Worm (Caenorhabditis elegans) whole organism, mixed stage, embryonic: Measurements from ENCODE around the gene F37A8.1.
A peak's percentile ranks its signal among the peaks of the same experiment; 100 is the strongest.

ENCODE experiments used
- M03D4.4 ChIP-seq: sonication (generic microtip); optimal IDR thresholded peaks from 2 replicates; lab custom pipeline; 2017; ENCODE audit warnings: mild to moderate bottlenecking, missing genetic modification characterization, missing compliant biosample characterization
- bed-3 ChIP-seq: fragments of 200-800 bp; sonication (Bioruptor generic); optimal IDR thresholded peaks from 3 replicates; lab custom pipeline; 2018; ENCODE audit warnings: mild to moderate bottlenecking, missing genetic modification characterization, moderate library complexity, missing compliant biosample characterization
- blmp-1 ChIP-seq: fragments of 150-350 bp; optimal IDR thresholded peaks from 2 replicates; lab custom pipeline; 2014; ENCODE audit warnings: missing biosample characterization, missing genetic modification characterization
- ceh-39 ChIP-seq: fragments of 150-350 bp; optimal IDR thresholded peaks from 2 replicates; lab custom pipeline; 2014; ENCODE audit warnings: missing biosample characterization, missing genetic modification characterization
- ceh-43 ChIP-seq: fragments of 200-800 bp; sonication (Bioruptor generic); optimal IDR thresholded peaks from 2 replicates; lab custom pipeline; 2018; ENCODE audit warnings: mild to moderate bottlenecking, missing genetic modification characterization, moderate library complexity, missing compliant biosample characterization
- ceh-83 ChIP-seq: fragments of 200-800 bp; sonication (Bioruptor generic); optimal IDR thresholded peaks from 2 replicates; lab custom pipeline; 2018; ENCODE audit warnings: mild to moderate bottlenecking, missing genetic modification characterization, missing compliant biosample characterization
- ces-1 ChIP-seq: fragments of 150-350 bp; optimal IDR thresholded peaks from 2 replicates; lab custom pipeline; 2014; ENCODE audit warnings: missing biosample characterization, missing genetic modification reagents, missing genetic modification characterization
- cnd-1 ChIP-seq: fragments of 200-800 bp; sonication (Bioruptor generic); optimal IDR thresholded peaks from 2 replicates; lab custom pipeline; 2018; ENCODE audit warnings: mild to moderate bottlenecking, missing genetic modification characterization, missing compliant biosample characterization
- drap-1 ChIP-seq: fragments of 200-800 bp; sonication (Bioruptor generic); optimal IDR thresholded peaks from 3 replicates; lab custom pipeline; 2018; ENCODE audit warnings: mild to moderate bottlenecking, missing genetic modification characterization, missing compliant biosample characterization
- elt-3 ChIP-seq: fragments of 150-350 bp; optimal IDR thresholded peaks from 2 replicates; lab custom pipeline; 2014; ENCODE audit warnings: missing biosample characterization, missing genetic modification characterization
- ham-2 ChIP-seq: fragments of 200-800 bp; sonication (Bioruptor generic); optimal IDR thresholded peaks from 2 replicates; lab custom pipeline; 2018; ENCODE audit warnings: mild to moderate bottlenecking, missing genetic modification characterization, missing compliant biosample characterization
- hlh-1 ChIP-seq: fragments of 150-350 bp; optimal IDR thresholded peaks from 2 replicates; lab custom pipeline; 2014; ENCODE audit warnings: missing biosample characterization, missing genetic modification reagents, missing genetic modification characterization
- lin-13 ChIP-seq: fragments of 150-350 bp; optimal IDR thresholded peaks from 2 replicates; lab custom pipeline; 2014; ENCODE audit warnings: missing biosample characterization, missing genetic modification characterization
- lin-32 ChIP-seq: fragments of 200-800 bp; sonication (Bioruptor generic); optimal IDR thresholded peaks from 2 replicates; lab custom pipeline; 2018; ENCODE audit warnings: mild to moderate bottlenecking, missing genetic modification characterization, missing compliant biosample characterization
- lsy-2 ChIP-seq: fragments of 150-350 bp; optimal IDR thresholded peaks from 2 replicates; lab custom pipeline; 2014; ENCODE audit warnings: missing biosample characterization, missing genetic modification characterization
- mab-5 ChIP-seq: fragments of 150-350 bp; optimal IDR thresholded peaks from 2 replicates; lab custom pipeline; 2014; ENCODE audit warnings: missing biosample characterization, missing genetic modification characterization
- mls-2 ChIP-seq: sonication (generic microtip); optimal IDR thresholded peaks from 2 replicates; lab custom pipeline; 2016; ENCODE audit warnings: mild to moderate bottlenecking, missing genetic modification characterization, moderate library complexity, missing compliant biosample characterization
- nhr-12 ChIP-seq: fragments of 150-350 bp; optimal IDR thresholded peaks from 2 replicates; lab custom pipeline; 2014; ENCODE audit warnings: missing biosample characterization, missing genetic modification characterization
- nhr-237 ChIP-seq: fragments of 150-350 bp; optimal IDR thresholded peaks from 2 replicates; lab custom pipeline; 2014; ENCODE audit warnings: missing biosample characterization, missing genetic modification characterization
- nhr-28 ChIP-seq: fragments of 150-350 bp; optimal IDR thresholded peaks from 2 replicates; lab custom pipeline; 2014; ENCODE audit warnings: missing biosample characterization, missing genetic modification characterization
- nhr-76 ChIP-seq: sonication (generic microtip); optimal IDR thresholded peaks from 2 replicates; lab custom pipeline; 2017; ENCODE audit warnings: missing biosample characterization, missing genetic modification characterization
- pha-4 ChIP-seq: fragments of 150-350 bp; optimal IDR thresholded peaks from 2 replicates; lab custom pipeline; 2018; ENCODE audit warnings: missing biosample characterization, missing genetic modification reagents, missing genetic modification characterization
- sem-2 ChIP-seq: fragments of 200-800 bp; sonication (Bioruptor generic); optimal IDR thresholded peaks from 2 replicates; lab custom pipeline; 2018; ENCODE audit warnings: mild to moderate bottlenecking, missing genetic modification characterization, missing compliant biosample characterization
- snpc-4 ChIP-seq: fragments of 150-350 bp; optimal IDR thresholded peaks from 2 replicates; lab custom pipeline; 2014; ENCODE audit warnings: missing biosample characterization, missing genetic modification characterization
- sptf-1 ChIP-seq: sonication (generic microtip); optimal IDR thresholded peaks from 2 replicates; lab custom pipeline; 2017; ENCODE audit warnings: mild to moderate bottlenecking, missing genetic modification characterization, moderate library complexity, missing compliant biosample characterization
- unc-120 ChIP-seq: sonication (generic microtip); optimal IDR thresholded peaks from 2 replicates; lab custom pipeline; 2017; ENCODE audit warnings: missing genetic modification characterization, missing compliant biosample characterization; ENCODE audit not compliant: poor library complexity, severe bottlenecking
- unc-39 ChIP-seq: fragments of 150-350 bp; optimal IDR thresholded peaks from 2 replicates; lab custom pipeline; 2014; ENCODE audit warnings: missing biosample characterization, missing genetic modification characterization
- unc-62 ChIP-seq: fragments of 150-350 bp; optimal IDR thresholded peaks from 2 replicates; lab custom pipeline; 2014; ENCODE audit warnings: missing biosample characterization, missing genetic modification reagents, missing genetic modification characterization
- zip-8 ChIP-seq: fragments of 150-350 bp; optimal IDR thresholded peaks from 2 replicates; lab custom pipeline; 2014; ENCODE audit warnings: missing biosample characterization, missing genetic modification characterization

Gene F37A8.1

DNA sequence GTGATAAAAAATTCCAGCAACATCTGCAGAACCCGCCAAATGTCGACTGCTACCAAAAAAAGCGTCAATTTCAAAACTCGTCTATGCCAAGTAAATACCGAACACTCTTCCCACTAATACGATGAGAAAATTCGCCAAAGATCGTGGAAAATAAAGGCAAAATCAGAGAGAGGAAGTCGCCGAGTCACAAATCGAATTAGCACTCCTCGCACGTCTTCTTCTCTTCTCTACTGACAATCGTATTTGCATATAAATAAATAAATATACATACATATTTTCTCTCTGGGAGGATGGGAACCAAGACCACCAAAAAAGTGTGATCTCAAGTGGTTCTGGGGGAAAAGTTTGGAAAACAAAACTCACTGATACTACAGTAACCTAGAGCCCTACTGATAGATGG lies 42.2 kb downstream of the F37A8.1 start:
- TF ChIP-seq snpc-4, result no peak
- peak; percentile 97 for TF ChIP-seq ces-1 (GFP tag; lab: Kevin White, UChicago)

DNA sequence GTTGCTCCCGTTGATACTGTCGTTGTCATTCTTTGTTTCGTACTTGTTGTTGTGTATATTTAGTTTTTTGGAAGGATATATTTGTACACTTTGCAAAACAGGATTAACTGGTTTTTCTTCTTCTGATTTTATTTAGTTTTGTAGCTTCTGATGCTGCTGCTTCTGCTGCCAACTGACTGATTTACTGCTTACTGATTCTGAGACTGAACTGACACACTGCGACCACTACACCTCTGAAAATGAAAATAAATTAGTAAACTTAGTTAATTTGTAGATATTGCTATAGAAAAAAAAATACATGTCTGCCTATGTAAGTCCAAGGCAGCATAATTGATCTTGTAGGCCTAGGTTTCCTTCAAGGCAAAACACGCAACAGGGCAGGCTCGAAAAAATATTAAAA lies 44.5 kb downstream of the F37A8.1 start, which contains the start of gene R10E9.4:
TSS of gene R10E9.4 (minus strand) at position 101 of the 400 bp plus-strand sequence.
- no peak for TF ChIP-seq bed-3 (GFP tag; lab: Kevin White, UChicago)
- TF ChIP-seq, all 35 proteins: peak for 0

DNA sequence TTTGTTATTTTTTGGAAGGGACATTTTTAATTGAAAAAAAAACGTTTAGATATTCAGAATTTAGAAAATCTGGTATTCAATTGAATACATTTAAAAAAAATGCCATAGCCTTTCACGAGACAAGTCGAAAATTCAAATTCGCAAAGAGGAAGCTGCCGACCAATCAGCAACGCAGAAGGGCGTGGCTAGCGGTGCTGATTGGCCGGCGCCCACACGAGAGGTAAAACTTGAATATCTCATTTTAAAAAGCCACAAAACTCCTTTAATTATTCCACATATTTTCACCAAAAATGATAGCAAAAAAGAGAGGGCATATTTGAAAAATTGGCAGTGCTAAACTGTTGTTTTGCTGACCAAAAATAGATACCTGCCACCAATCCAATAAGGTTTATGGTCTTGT lies 46.3 kb downstream of the F37A8.1 start:
- TF ChIP-seq ceh-83 (GFP tag; lab: Kevin White, UChicago) (no peak), sptf-1 (tag; lab: Kevin White, UChicago) (no peak), sem-2 (GFP tag; lab: Kevin White, UChicago) (no peak), ceh-43 (GFP tag; lab: Kevin White, UChicago) (no peak), blmp-1 (tag; lab: Kevin White, UChicago) (no peak), lin-13 (no peak), M03D4.4 (tag; lab: Kevin White, UChicago) (no peak), ham-2 (no peak), ceh-39 (tag; lab: Kevin White, UChicago) (no peak), drap-1 (GFP tag; lab: Kevin White, UChicago) (no peak), mab-5 (tag; lab: Kevin White, UChicago) (no peak)
- TF ChIP-seq, all 35 proteins: peak for 0

DNA sequence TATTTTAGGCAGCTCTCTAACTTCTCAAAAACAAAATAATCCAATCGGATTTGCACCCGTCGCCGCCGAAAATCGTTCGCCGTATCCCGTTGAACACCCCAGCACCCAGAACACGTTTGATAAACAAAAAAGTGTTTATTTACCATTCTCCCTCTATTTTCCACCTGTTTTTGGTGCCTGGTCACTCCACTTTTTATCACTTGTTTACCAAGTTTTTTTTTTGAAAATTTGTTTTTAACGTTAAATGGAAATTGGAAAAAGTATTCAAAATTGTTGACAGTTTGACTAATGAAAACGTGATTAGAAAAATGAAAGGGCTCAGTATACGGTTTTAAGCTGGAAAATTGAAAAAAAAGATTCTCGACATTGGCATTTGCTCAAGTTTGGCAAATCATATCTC lies 46.8 kb downstream of the F37A8.1 start:
- no peak for TF ChIP-seq mls-2 (tag; lab: Kevin White, UChicago)
- no peak for TF ChIP-seq sem-2 (GFP tag; lab: Kevin White, UChicago)
- TF ChIP-seq unc-62 (GFP tag; lab: Kevin White, UChicago), result no peak
- TF ChIP-seq zip-8, result no peak
- TF ChIP-seq pha-4 (tag; lab: Kevin White, UChicago), result no peak
- TF ChIP-seq lsy-2 (tag; lab: Kevin White, UChicago), result no peak
- no peak for TF ChIP-seq sptf-1 (tag; lab: Kevin White, UChicago)
- no peak for TF ChIP-seq lin-32 (GFP tag; lab: Kevin White, UChicago)
- no peak for TF ChIP-seq cnd-1 (tag; lab: Kevin White, UChicago)
- TF ChIP-seq mab-5 (tag; lab: Kevin White, UChicago), result no peak
- TF ChIP-seq nhr-76 (tag; lab: Kevin White, UChicago), result no peak
- TF ChIP-seq hlh-1, result no peak
- TF ChIP-seq unc-39, result no peak
- TF ChIP-seq nhr-28 (tag; lab: Kevin White, UChicago), result no peak
- no peak for TF ChIP-seq elt-3
- no peak for TF ChIP-seq M03D4.4 (tag; lab: Kevin White, UChicago)
- no peak for TF ChIP-seq nhr-237 (tag; lab: Kevin White, UChicago)
- TF ChIP-seq nhr-12, result no peak

DNA sequence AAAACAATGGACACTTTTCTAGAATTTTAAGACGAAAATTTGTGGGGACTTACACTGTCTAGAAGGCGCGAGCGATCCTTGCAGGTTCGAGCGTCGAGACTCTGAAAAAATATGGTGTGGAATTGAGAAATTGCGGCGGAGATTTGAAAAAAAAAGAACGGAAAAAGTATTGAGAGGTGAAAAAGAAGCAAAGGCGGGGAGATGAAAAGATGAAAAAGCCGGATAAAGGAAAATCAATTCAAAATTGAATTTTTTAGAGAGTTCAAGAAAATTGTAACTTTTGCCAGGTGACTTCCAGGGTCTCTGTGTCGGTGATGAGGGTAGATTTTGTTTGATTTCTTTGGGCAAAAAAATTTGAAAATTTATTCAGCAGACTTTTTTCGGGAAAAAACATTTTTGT lies 48.1 kb downstream of the F37A8.1 start, which contains the start of gene msi-1:
TSS of gene msi-1 (minus strand) at position 101 of the 400 bp plus-strand sequence.
- TF ChIP-seq lin-13 (no peak), ceh-39 (tag; lab: Kevin White, UChicago) (no peak), blmp-1 (tag; lab: Kevin White, UChicago) (no peak), nhr-237 (tag; lab: Kevin White, UChicago) (no peak), sem-2 (GFP tag; lab: Kevin White, UChicago) (no peak), ceh-83 (GFP tag; lab: Kevin White, UChicago) (no peak), mls-2 (tag; lab: Kevin White, UChicago) (no peak), ces-1 (GFP tag; lab: Kevin White, UChicago) (no peak), ham-2 (no peak), bed-3 (GFP tag; lab: Kevin White, UChicago) (no peak), unc-62 (GFP tag; lab: Kevin White, UChicago) (no peak)

DNA sequence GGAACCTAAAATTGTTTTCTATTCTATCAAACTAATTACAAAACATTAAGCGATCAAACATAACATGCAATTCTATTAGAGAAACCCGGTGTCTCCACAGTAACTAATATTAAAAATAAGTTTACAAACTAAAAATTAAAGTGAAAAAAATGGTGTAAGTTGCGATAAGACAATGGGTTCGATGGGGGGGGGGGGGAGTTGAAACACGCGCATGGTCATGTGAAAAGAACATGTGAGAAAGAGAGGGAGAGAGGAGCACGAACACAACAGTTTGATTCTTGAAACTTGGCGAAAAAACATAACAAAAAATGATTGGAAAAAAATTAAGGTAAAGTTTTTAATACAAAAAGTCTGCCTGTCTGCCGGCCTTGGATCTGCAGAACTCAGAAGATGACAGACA lies 48.8 kb downstream of the F37A8.1 start:
- TF ChIP-seq sptf-1 (tag; lab: Kevin White, UChicago) (no peak), ceh-39 (tag; lab: Kevin White, UChicago) (no peak), blmp-1 (tag; lab: Kevin White, UChicago) (no peak), zip-8 (no peak), unc-62 (GFP tag; lab: Kevin White, UChicago) (no peak), M03D4.4 (tag; lab: Kevin White, UChicago) (no peak), nhr-76 (tag; lab: Kevin White, UChicago) (no peak), pha-4 (tag; lab: Kevin White, UChicago) (no peak), nhr-237 (tag; lab: Kevin White, UChicago) (no peak), nhr-28 (tag; lab: Kevin White, UChicago) (no peak), lsy-2 (tag; lab: Kevin White, UChicago) (no peak), mab-5 (tag; lab: Kevin White, UChicago) (no peak), lin-13 (no peak), bed-3 (GFP tag; lab: Kevin White, UChicago) (no peak), hlh-1 (no peak), drap-1 (GFP tag; lab: Kevin White, UChicago) (no peak), unc-120 (tag; lab: Kevin White, UChicago) (no peak)
